Fruit fly (Drosophila melanogaster) whole organism, embryonic: ENCODE measurements around the gene CG3918.

Experiments used
- Atf6 ChIP-seq: fragments of 200-800 bp; sonication (Bioruptor generic); IDR thresholded peaks from 2 replicates; pipeline ENCODE4 v1.3.6; 2022; ENCODE audit warnings: missing biosample characterization, missing genetic modification characterization
- BtbVII ChIP-seq: fragments of 200-800 bp; sonication (Bioruptor generic); optimal IDR thresholded peaks from 3 replicates; lab custom pipeline; 2017; ENCODE audit warnings: missing biosample characterization, mild to moderate bottlenecking, missing genetic modification characterization
- CG12236 ChIP-seq: fragments of 200-800 bp; sonication (Bioruptor generic); optimal IDR thresholded peaks from 2 replicates; lab custom pipeline; 2016; ENCODE audit warnings: missing biosample characterization, missing genetic modification characterization
- CG13775 ChIP-seq: fragments of 200-800 bp; sonication (Bioruptor generic); optimal IDR thresholded peaks from 3 replicates; lab custom pipeline; 2017; ENCODE audit warnings: missing biosample characterization, mild to moderate bottlenecking, missing genetic modification characterization
- CG15011 ChIP-seq: fragments of 200-800 bp; sonication (Bioruptor generic); optimal IDR thresholded peaks from 3 replicates; lab custom pipeline; 2018; ENCODE audit warnings: missing biosample characterization, mild to moderate bottlenecking, missing genetic modification characterization
- CG1529 ChIP-seq: fragments of 200-800 bp; sonication (Bioruptor generic); optimal IDR thresholded peaks from 3 replicates; lab custom pipeline; 2018; ENCODE audit warnings: missing biosample characterization, missing genetic modification characterization
- CG15479 ChIP-seq: fragments of 200-800 bp; sonication (Bioruptor generic); optimal IDR thresholded peaks from 3 replicates; lab custom pipeline; 2019; ENCODE audit warnings: missing biosample characterization, mild to moderate bottlenecking, missing genetic modification characterization, moderate library complexity
- CG16813 ChIP-seq: fragments of 200-800 bp; sonication (Bioruptor generic); IDR thresholded peaks from 3 replicates; pipeline ENCODE4 v1.3.6; 2022; ENCODE audit warnings: missing biosample characterization, missing genetic modification characterization; ENCODE audit not compliant: partially characterized antibody
- CG17568 ChIP-seq: fragments of 200-800 bp; sonication (Bioruptor generic); optimal IDR thresholded peaks from 2 replicates; lab custom pipeline; 2018; ENCODE audit warnings: missing biosample characterization, mild to moderate bottlenecking, missing genetic modification characterization, moderate library complexity
- CG18764 ChIP-seq: fragments of 200-800 bp; sonication (Bioruptor generic); optimal IDR thresholded peaks from 3 replicates; lab custom pipeline; 2016; ENCODE audit warnings: missing biosample characterization, missing genetic modification characterization
- CG2116 ChIP-seq: fragments of 200-800 bp; sonication (Bioruptor generic); optimal IDR thresholded peaks from 3 replicates; lab custom pipeline; 2018; ENCODE audit warnings: missing biosample characterization, mild to moderate bottlenecking, missing genetic modification characterization
- CG2678 ChIP-seq: fragments of 200-800 bp; sonication (Bioruptor generic); optimal IDR thresholded peaks from 3 replicates; lab custom pipeline; 2019; ENCODE audit warnings: missing biosample characterization, mild to moderate bottlenecking, missing genetic modification characterization, moderate library complexity
- CG31365 ChIP-seq: fragments of 200-800 bp; sonication (Bioruptor generic); optimal IDR thresholded peaks from 2 replicates; lab custom pipeline; 2018; ENCODE audit warnings: missing biosample characterization, mild to moderate bottlenecking, missing genetic modification characterization
- CG31388 ChIP-seq: fragments of 200-800 bp; sonication (Bioruptor generic); optimal IDR thresholded peaks from 2 replicates; lab custom pipeline; 2016; ENCODE audit warnings: missing biosample characterization, missing genetic modification characterization
- CG32767 ChIP-seq: fragments of 200-800 bp; sonication (Bioruptor generic); IDR thresholded peaks from 2 replicates; pipeline ENCODE4 v1.3.6; 2022; ENCODE audit warnings: missing biosample characterization, missing genetic modification characterization
- CG33213 ChIP-seq: fragments of 200-800 bp; sonication (Bioruptor generic); optimal IDR thresholded peaks from 3 replicates; lab custom pipeline; 2016; ENCODE audit warnings: missing biosample characterization, missing genetic modification characterization
- CG4404 ChIP-seq: fragments of 200-800 bp; sonication (Bioruptor generic); IDR thresholded peaks from 2 replicates; pipeline ENCODE4 v1.3.6; 2022; ENCODE audit warnings: missing biosample characterization, missing genetic modification characterization
- CG6689 ChIP-seq: fragments of 200-800 bp; sonication (Bioruptor generic); IDR thresholded peaks from 2 replicates; pipeline ENCODE4 v1.3.6; 2022; ENCODE audit warnings: missing biosample characterization, missing genetic modification characterization
- CG8290 ChIP-seq, 3 experiments: fragments of 200-800 bp; sonication (Bioruptor generic); optimal IDR thresholded peaks; 2 replicates each; lab custom pipeline; 2016 to 2019; ENCODE audit warnings: missing biosample characterization in 3 of 3, missing genetic modification characterization in 3 of 3, mild to moderate bottlenecking in 2 of 3, moderate library complexity in 1 of 3
- CG8388 ChIP-seq: fragments of 200-800 bp; sonication (Bioruptor generic); optimal IDR thresholded peaks from 2 replicates; lab custom pipeline; 2019; ENCODE audit warnings: missing biosample characterization, mild to moderate bottlenecking, missing genetic modification characterization, moderate library complexity
- CTCF ChIP-seq: fragments of 200-800 bp; sonication (Bioruptor generic); optimal IDR thresholded peaks from 2 replicates; lab custom pipeline; 2017; ENCODE audit warnings: missing biosample characterization, mild to moderate bottlenecking, missing genetic modification characterization, moderate library complexity
- CkIIα-i1 ChIP-seq: fragments of 200-800 bp; sonication (Bioruptor generic); IDR thresholded peaks from 2 replicates; pipeline ENCODE4 v1.3.6; 2022; ENCODE audit warnings: missing biosample characterization, missing genetic modification characterization
- Dad ChIP-seq: fragments of 200-800 bp; sonication (Bioruptor generic); optimal IDR thresholded peaks from 3 replicates; lab custom pipeline; 2016; ENCODE audit warnings: missing biosample characterization, missing genetic modification characterization
- Dref ChIP-seq: fragments of 200-800 bp; sonication (Bioruptor generic); IDR thresholded peaks from 2 replicates; pipeline ENCODE4 v1.3.6; 2022; ENCODE audit warnings: missing biosample characterization, missing genetic modification characterization
- Drgx ChIP-seq: fragments of 200-800 bp; sonication (Bioruptor generic); IDR thresholded peaks from 2 replicates; pipeline ENCODE4 v1.3.6; 2022; ENCODE audit warnings: missing biosample characterization, missing genetic modification characterization
- Hand ChIP-seq: fragments of 200-800 bp; sonication (Bioruptor generic); optimal IDR thresholded peaks from 2 replicates; lab custom pipeline; 2017; ENCODE audit warnings: mild to moderate bottlenecking, missing biosample characterization, missing genetic modification reagents, missing genetic modification characterization
- NC2α ChIP-seq: fragments of 200-800 bp; sonication (Bioruptor generic); optimal IDR thresholded peaks from 2 replicates; lab custom pipeline; 2016; ENCODE audit warnings: missing biosample characterization, missing genetic modification characterization
- NC2β ChIP-seq: fragments of 200-800 bp; sonication (Bioruptor generic); optimal IDR thresholded peaks from 2 replicates; lab custom pipeline; 2016; ENCODE audit warnings: missing biosample characterization, missing genetic modification characterization
- NFAT ChIP-seq: fragments of 200-800 bp; sonication (Bioruptor generic); IDR thresholded peaks from 2 replicates; pipeline ENCODE4 v1.3.6; 2022; ENCODE audit warnings: missing biosample characterization, missing genetic modification characterization
- NK7.1 ChIP-seq: fragments of 200-800 bp; sonication (Bioruptor generic); optimal IDR thresholded peaks from 3 replicates; lab custom pipeline; 2016; ENCODE audit warnings: missing biosample characterization, missing genetic modification characterization
- Nf-YA ChIP-seq: fragments of 200-800 bp; sonication (Bioruptor generic); IDR thresholded peaks from 2 replicates; pipeline ENCODE4 v1.3.6; 2022; ENCODE audit warnings: missing biosample characterization, missing genetic modification characterization
- Sox100B ChIP-seq: fragments of 200-800 bp; sonication (Bioruptor generic); optimal IDR thresholded peaks from 3 replicates; lab custom pipeline; 2018; ENCODE audit warnings: missing biosample characterization, mild to moderate bottlenecking, missing genetic modification characterization
- Sox102F ChIP-seq: fragments of 200-800 bp; sonication (Bioruptor generic); optimal IDR thresholded peaks from 2 replicates; lab custom pipeline; 2018; ENCODE audit warnings: missing biosample characterization, mild to moderate bottlenecking, missing genetic modification characterization, moderate library complexity
- ap ChIP-seq: fragments of 200-800 bp; sonication (Bioruptor generic); IDR thresholded peaks from 2 replicates; pipeline ENCODE4 v1.3.6; 2022; ENCODE audit warnings: missing biosample characterization, missing genetic modification characterization
- ato ChIP-seq: fragments of 200-800 bp; sonication (Bioruptor generic); IDR thresholded peaks from 2 replicates; pipeline ENCODE4 v1.3.6; 2022; ENCODE audit warnings: missing biosample characterization, missing genetic modification characterization; ENCODE audit not compliant: partially characterized antibody
- bsh ChIP-seq, 2 experiments: fragments of 200-800 bp; sonication (Bioruptor generic); optimal IDR thresholded peaks; 2 replicates each; lab custom pipeline; 2017 to 2018; ENCODE audit warnings: mild to moderate bottlenecking in 2 of 2, missing biosample characterization in 2 of 2, missing genetic modification characterization in 2 of 2, moderate library complexity in 1 of 2
- btn ChIP-seq: fragments of 200-800 bp; sonication (Bioruptor generic); optimal IDR thresholded peaks from 2 replicates; lab custom pipeline; 2016; ENCODE audit warnings: missing biosample characterization, missing genetic modification characterization
- chif ChIP-seq, 2 experiments: fragments of 200-800 bp; sonication (Bioruptor generic); optimal IDR thresholded peaks; 3 replicates each; lab custom pipeline; 2016; ENCODE audit warnings: missing biosample characterization in 2 of 2, missing genetic modification characterization in 2 of 2
- crol ChIP-seq: fragments of 200-800 bp; sonication (Bioruptor generic); IDR thresholded peaks from 2 replicates; pipeline ENCODE4 v1.3.6; 2022; ENCODE audit warnings: missing biosample characterization, missing genetic modification characterization
- da ChIP-seq: fragments of 200-800 bp; sonication (Bioruptor generic); optimal IDR thresholded peaks from 2 replicates; lab custom pipeline; 2016; ENCODE audit warnings: missing biosample characterization, missing genetic modification characterization
- dmrt99B ChIP-seq: fragments of 200-800 bp; sonication (Bioruptor generic); optimal IDR thresholded peaks from 2 replicates; lab custom pipeline; 2018; ENCODE audit warnings: missing biosample characterization, mild to moderate bottlenecking, missing genetic modification characterization, moderate library complexity
- ftz-f1 ChIP-seq: fragments of 200-800 bp; sonication (Bioruptor generic); optimal IDR thresholded peaks from 2 replicates; lab custom pipeline; 2016; ENCODE audit warnings: missing biosample characterization, missing genetic modification characterization
- gcm ChIP-seq: fragments of 200-800 bp; sonication (Bioruptor generic); optimal IDR thresholded peaks from 2 replicates; lab custom pipeline; 2019; ENCODE audit warnings: missing biosample characterization, mild to moderate bottlenecking, missing genetic modification characterization, moderate library complexity
- gem ChIP-seq: fragments of 200-800 bp; sonication (Bioruptor generic); optimal IDR thresholded peaks from 2 replicates; lab custom pipeline; 2019; ENCODE audit warnings: missing biosample characterization, mild to moderate bottlenecking, missing genetic modification characterization, moderate library complexity
- insv ChIP-seq, 2 experiments: fragments of 200-800 bp; sonication (Bioruptor generic); optimal IDR thresholded peaks; 3 replicates each; lab custom pipeline; 2016 to 2018; ENCODE audit warnings: missing biosample characterization in 2 of 2, missing genetic modification characterization in 2 of 2
- pho ChIP-seq: fragments of 200-800 bp; sonication (Bioruptor generic); optimal IDR thresholded peaks from 2 replicates; lab custom pipeline; 2016; ENCODE audit warnings: missing biosample characterization, missing genetic modification characterization
- run ChIP-seq: fragments of 200-800 bp; sonication (Bioruptor generic); optimal IDR thresholded peaks from 3 replicates; lab custom pipeline; 2018; ENCODE audit warnings: missing biosample characterization, mild to moderate bottlenecking, missing genetic modification characterization
- usp ChIP-seq: fragments of >200 bp; optimal IDR thresholded peaks from 2 replicates; lab custom pipeline; 2017; ENCODE audit warnings: missing biosample characterization, missing genetic modification characterization
- wek ChIP-seq: fragments of 200-800 bp; sonication (Bioruptor generic); optimal IDR thresholded peaks from 3 replicates; lab custom pipeline; 2018; ENCODE audit warnings: missing biosample characterization, mild to moderate bottlenecking, missing genetic modification characterization, moderate library complexity

The CG3918 gene

DNA sequence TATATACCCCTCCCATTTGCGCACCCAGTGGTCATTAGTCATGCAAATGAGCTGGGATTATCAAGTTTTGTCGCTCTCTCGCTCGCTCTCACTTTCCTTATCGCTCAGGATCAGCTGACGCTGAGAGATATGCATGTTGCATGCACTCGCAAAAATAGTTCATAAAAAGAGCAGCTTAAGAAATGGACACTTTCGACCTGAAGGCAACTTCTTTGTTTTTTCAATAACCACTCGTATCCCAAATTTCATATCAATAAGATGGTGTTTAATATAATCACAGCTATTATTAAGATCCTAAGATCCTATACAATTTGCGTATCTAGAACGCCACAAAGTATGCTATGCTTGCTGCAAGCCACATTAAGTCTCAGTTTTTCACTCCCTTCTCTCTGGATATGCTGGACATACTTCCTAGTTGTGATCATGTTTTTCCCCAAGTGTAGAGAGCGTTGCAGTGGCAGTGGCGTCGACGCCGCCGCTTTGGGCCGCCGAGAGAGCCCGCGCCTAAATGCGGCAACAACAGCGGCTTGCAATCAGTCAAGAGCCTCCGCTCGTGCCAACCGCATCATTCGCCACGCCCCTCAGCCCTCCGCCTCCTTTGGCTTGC is 16.1 kb downstream of the CG3918 start, which contains the start of gene CG34417 (continued):
- TF ChIP-seq ftz-f1 (no peak), gem (tag; lab: Kevin White, UChicago) (peak; percentile 3), Dad (GFP tag; lab: Kevin White, UChicago) (no peak), CG15479 (GFP tag; lab: Kevin White, UChicago) (peak; percentile 55), bsh (GFP tag; optimal IDR thresholded peaks at IDR 0.05; lab: Kevin White, UChicago) (peak in 1 of 2 experiments; percentile 68), ap (GFP tag; lab: Robert Waterston, UW) (no peak), chif (GFP tag; optimal IDR thresholded peaks at IDR 0.05; lab: Kevin White, UChicago) (no peak), CkIIα-i1 (no peak), Drgx (peak; percentile 62; the same call in 1 of the 2 replicates), CG31388 (GFP tag; lab: Kevin White, UChicago) (no peak), CG18764 (GFP tag; lab: Kevin White, UChicago) (no peak), Sox100B (GFP tag; lab: Kevin White, UChicago) (no peak), CG13775 (no peak), insv (GFP tag; optimal IDR thresholded peaks at IDR 0.05; lab: Kevin White, UChicago) (peak in 1 of 2 experiments; percentile 68)

DNA sequence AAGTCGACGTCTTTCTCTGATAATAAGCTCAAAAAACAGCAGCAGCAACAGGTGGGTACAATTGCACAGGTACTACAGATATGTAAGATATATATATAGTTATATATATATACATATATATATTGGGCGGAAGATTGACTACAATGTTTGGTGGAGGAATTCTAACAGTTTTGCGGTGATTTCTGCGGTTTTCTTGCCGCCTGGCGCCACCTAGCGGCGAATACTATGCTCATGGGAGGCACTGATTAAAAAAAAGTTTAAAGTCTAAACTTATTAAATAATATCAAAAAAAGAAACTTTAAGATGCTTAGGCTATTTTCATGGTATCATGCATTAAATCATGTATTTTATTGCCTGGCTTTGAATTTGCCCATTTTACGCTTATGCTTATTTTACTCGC is 17.0 kb downstream of the CG3918 start:
- no peak for TF ChIP-seq CG31365
- peak; percentile 79 for TF ChIP-seq CTCF (GFP tag; lab: Kevin White, UChicago)
- TF ChIP-seq NK7.1 = no peak
- no peak for TF ChIP-seq wek (GFP tag; lab: Kevin White, UChicago)
- no peak for TF ChIP-seq ftz-f1
- TF ChIP-seq Atf6 (GFP tag; lab: Robert Waterston, UW) = no peak
- TF ChIP-seq CG2678 (tag; lab: Kevin White, UChicago) = no peak

dm6 chrX:6542331-6542730 is 18.1 kb downstream of the CG3918 start:
- TF ChIP-seq CG6689 (GFP tag; lab: Robert Waterston, UW) = peak; percentile 61
- TF ChIP-seq dmrt99B (tag; lab: Kevin White, UChicago) = peak; percentile 80
- peak; percentile 73 for TF ChIP-seq Sox102F (GFP tag; lab: Kevin White, UChicago)
- TF ChIP-seq ato (GFP tag; lab: Robert Waterston, UW) = no peak
- TF ChIP-seq NFAT = no peak
- no peak for TF ChIP-seq BtbVII (GFP tag; lab: Kevin White, UChicago)
- TF ChIP-seq CG17568 (GFP tag; lab: Kevin White, UChicago) = peak; percentile 1
- TF ChIP-seq CG15011 (GFP tag; lab: Kevin White, UChicago) = no peak
- no peak for TF ChIP-seq CG32767 (GFP tag; lab: Robert Waterston, UW)
- peak; percentile 41 for TF ChIP-seq CG8388 (GFP tag; lab: Kevin White, UChicago)
- peak; percentile 6 for TF ChIP-seq gcm (GFP tag; lab: Kevin White, UChicago)
- TF ChIP-seq CG16813 (GFP tag; lab: Robert Waterston, UW) = no peak
- peak; percentile 66 for TF ChIP-seq Nf-YA (GFP tag; lab: Robert Waterston, UW)
- no peak for TF ChIP-seq NC2α
- no peak for TF ChIP-seq CG12236 (GFP tag; lab: Kevin White, UChicago)
- peak; percentile 36 for TF ChIP-seq run (tag; lab: Kevin White, UChicago)
- no peak for TF ChIP-seq pho (GFP tag; lab: Kevin White, UChicago)
- TF ChIP-seq btn (GFP tag; lab: Kevin White, UChicago) = no peak
- TF ChIP-seq Hand = no peak
- no peak for TF ChIP-seq usp (GFP tag; lab: Kevin White, UChicago)
- TF ChIP-seq NC2β = no peak
- no peak for TF ChIP-seq Dref (GFP tag; lab: Robert Waterston, UW)
- TF ChIP-seq crol (GFP tag; lab: Robert Waterston, UW) = peak; percentile 30; the same call in 1 of the 2 replicates
- TF ChIP-seq CG2116 = no peak
- TF ChIP-seq CG8290 (GFP tag; optimal IDR thresholded peaks at IDR 0.05; lab: Kevin White, UChicago) = no peak
- peak in 1 of 2 experiments; percentile 34 for TF ChIP-seq CG8290 (tag; optimal IDR thresholded peaks at IDR 0.05; lab: Kevin White, UChicago)
- TF ChIP-seq da (GFP tag; lab: Kevin White, UChicago) = no peak
- no peak for TF ChIP-seq CG33213
- no peak for TF ChIP-seq CG1529 (GFP tag; lab: Kevin White, UChicago)
- no peak for TF ChIP-seq CG4404
